Fruit fly (Drosophila melanogaster) whole organism, embryonic: ENCODE data around the gene CG6788.

Source experiments
- Atf6 ChIP-seq: fragments of 200-800 bp; sonication (Bioruptor generic); IDR thresholded peaks from 2 replicates; pipeline ENCODE4 v1.3.6; 2022; ENCODE audit warnings: missing biosample characterization, missing genetic modification characterization
- B-H2 ChIP-seq: fragments of 200-800 bp; sonication (Bioruptor generic); optimal IDR thresholded peaks from 2 replicates; lab custom pipeline; 2018; ENCODE audit warnings: missing biosample characterization, mild to moderate bottlenecking, missing genetic modification characterization
- BEAF-32 ChIP-seq: fragments of 200-800 bp; sonication (Bioruptor generic); optimal IDR thresholded peaks from 3 replicates; lab custom pipeline; 2017; ENCODE audit warnings: missing biosample characterization, missing genetic modification characterization, mild to moderate bottlenecking, moderate library complexity, missing genetic modification reagents
- CG10543 ChIP-seq: fragments of 200-800 bp; sonication (Bioruptor generic); optimal IDR thresholded peaks from 3 replicates; lab custom pipeline; 2017; ENCODE audit warnings: missing biosample characterization, mild to moderate bottlenecking, missing genetic modification characterization, moderate library complexity
- CG10979 ChIP-seq: fragments of 200-800 bp; sonication (Bioruptor generic); optimal IDR thresholded peaks from 2 replicates; lab custom pipeline; 2018; ENCODE audit warnings: missing biosample characterization, mild to moderate bottlenecking, missing genetic modification characterization, moderate library complexity
- CG11398 ChIP-seq: fragments of 200-800 bp; sonication (Bioruptor generic); optimal IDR thresholded peaks from 2 replicates; lab custom pipeline; 2016; ENCODE audit warnings: missing biosample characterization, missing genetic modification characterization
- CG11696 ChIP-seq: fragments of 200-800 bp; sonication (Bioruptor generic); IDR thresholded peaks from 2 replicates; pipeline ENCODE4 v1.3.6; 2022; ENCODE audit warnings: missing biosample characterization, missing genetic modification characterization
- CG13287 ChIP-seq: fragments of 200-800 bp; sonication (Bioruptor generic); IDR thresholded peaks from 2 replicates; pipeline ENCODE4 v1.3.6; 2022; ENCODE audit warnings: missing biosample characterization, missing genetic modification characterization; ENCODE audit not compliant: partially characterized antibody
- CG14014 ChIP-seq: fragments of 200-800 bp; sonication (Bioruptor generic); IDR thresholded peaks from 2 replicates; pipeline ENCODE4 v1.3.6; 2022; ENCODE audit warnings: missing biosample characterization, missing genetic modification characterization
- CG1529 ChIP-seq: fragments of 200-800 bp; sonication (Bioruptor generic); optimal IDR thresholded peaks from 3 replicates; lab custom pipeline; 2018; ENCODE audit warnings: missing biosample characterization, missing genetic modification characterization
- CG16863 ChIP-seq: fragments of 200-800 bp; sonication (Bioruptor generic); optimal IDR thresholded peaks from 3 replicates; lab custom pipeline; 2016; ENCODE audit warnings: missing biosample characterization, missing genetic modification characterization
- CG17186 ChIP-seq: fragments of 200-800 bp; sonication (Bioruptor generic); optimal IDR thresholded peaks from 3 replicates; lab custom pipeline; 2017; ENCODE audit warnings: missing biosample characterization, missing genetic modification reagents, missing genetic modification characterization
- CG17612 ChIP-seq: fragments of 200-800 bp; sonication (Bioruptor generic); IDR thresholded peaks from 2 replicates; pipeline ENCODE4 v1.3.6; 2022; ENCODE audit warnings: missing biosample characterization, missing genetic modification characterization
- CG1792 ChIP-seq: fragments of 200-800 bp; sonication (Bioruptor generic); optimal IDR thresholded peaks from 2 replicates; lab custom pipeline; 2016; ENCODE audit warnings: missing biosample characterization, missing genetic modification characterization
- CG2678 ChIP-seq: fragments of 200-800 bp; sonication (Bioruptor generic); optimal IDR thresholded peaks from 3 replicates; lab custom pipeline; 2019; ENCODE audit warnings: missing biosample characterization, mild to moderate bottlenecking, missing genetic modification characterization, moderate library complexity
- CG32767 ChIP-seq: fragments of 200-800 bp; sonication (Bioruptor generic); IDR thresholded peaks from 2 replicates; pipeline ENCODE4 v1.3.6; 2022; ENCODE audit warnings: missing biosample characterization, missing genetic modification characterization
- CG34376 ChIP-seq: fragments of 200-800 bp; sonication (Bioruptor generic); optimal IDR thresholded peaks from 2 replicates; lab custom pipeline; 2018; ENCODE audit warnings: missing biosample characterization, mild to moderate bottlenecking, missing genetic modification characterization
- CG7372 ChIP-seq: fragments of 200-800 bp; sonication (Bioruptor generic); IDR thresholded peaks from 2 replicates; pipeline ENCODE4 v1.3.6; 2022; ENCODE audit warnings: missing biosample characterization, missing genetic modification characterization
- CG8089 ChIP-seq: fragments of 200-800 bp; sonication (Bioruptor generic); optimal IDR thresholded peaks from 3 replicates; lab custom pipeline; 2016; ENCODE audit warnings: missing biosample characterization, missing genetic modification characterization
- CG9437 ChIP-seq: fragments of 200-800 bp; sonication (Bioruptor generic); optimal IDR thresholded peaks from 2 replicates; lab custom pipeline; 2018; ENCODE audit warnings: missing biosample characterization, mild to moderate bottlenecking, missing genetic modification characterization
- Dek ChIP-seq: fragments of 200-800 bp; sonication (Bioruptor generic); optimal IDR thresholded peaks from 3 replicates; lab custom pipeline; 2019; ENCODE audit warnings: missing biosample characterization, mild to moderate bottlenecking, missing genetic modification characterization, moderate library complexity
- E2f2 ChIP-seq: fragments of 200-800 bp; sonication (Bioruptor generic); IDR thresholded peaks from 2 replicates; pipeline ENCODE4 v1.3.6; 2022; ENCODE audit warnings: missing biosample characterization, missing genetic modification characterization
- Hmr ChIP-seq: fragments of 200-800 bp; sonication (Bioruptor generic); optimal IDR thresholded peaks from 3 replicates; lab custom pipeline; 2017; ENCODE audit warnings: mild to moderate bottlenecking, missing biosample characterization, missing genetic modification reagents, missing genetic modification characterization
- Hr3 ChIP-seq: fragments of 200-800 bp; sonication (Bioruptor generic); optimal IDR thresholded peaks from 3 replicates; lab custom pipeline; 2016; ENCODE audit warnings: missing biosample characterization, missing genetic modification characterization
- Mad ChIP-seq: fragments of 200-800 bp; sonication (Bioruptor generic); optimal IDR thresholded peaks from 2 replicates; lab custom pipeline; 2016; ENCODE audit warnings: missing biosample characterization, missing genetic modification characterization
- NC2β ChIP-seq: fragments of 200-800 bp; sonication (Bioruptor generic); optimal IDR thresholded peaks from 2 replicates; lab custom pipeline; 2016; ENCODE audit warnings: missing biosample characterization, missing genetic modification characterization
- PHDP ChIP-seq: fragments of 200-800 bp; sonication (Bioruptor generic); optimal IDR thresholded peaks from 3 replicates; lab custom pipeline; 2018; ENCODE audit warnings: missing biosample characterization, mild to moderate bottlenecking, missing genetic modification characterization, moderate library complexity
- Ptx1 ChIP-seq: fragments of 200-800 bp; sonication (Bioruptor generic); IDR thresholded peaks from 2 replicates; pipeline ENCODE4 v1.3.6; 2022; ENCODE audit warnings: missing biosample characterization, missing genetic modification characterization
- Rfx ChIP-seq: fragments of 200-800 bp; sonication (Bioruptor generic); IDR thresholded peaks from 2 replicates; pipeline ENCODE4 v1.3.6; 2022; ENCODE audit warnings: missing biosample characterization, missing genetic modification characterization
- Stat92E ChIP-seq, 3 experiments: fragments of >200 bp in 2 of 3; fragments of 200-800 bp in 1 of 3; sonication (Bioruptor generic) in 1 of 3; optimal IDR thresholded peaks; 2 replicates each; lab custom pipeline; 2017 to 2019; ENCODE audit warnings: missing biosample characterization in 3 of 3, missing genetic modification characterization in 3 of 3, mild to moderate bottlenecking in 1 of 3, moderate library complexity in 1 of 3
- Tbp ChIP-seq: fragments of >200 bp; optimal IDR thresholded peaks from 2 replicates; lab custom pipeline; 2018; ENCODE audit warnings: missing biosample characterization, missing genetic modification characterization
- Xrp1 ChIP-seq: fragments of 200-800 bp; sonication (Bioruptor generic); IDR thresholded peaks from 2 replicates; pipeline ENCODE4 v1.3.6; 2022; ENCODE audit warnings: missing biosample characterization, missing genetic modification characterization
- emc ChIP-seq: fragments of 200-800 bp; sonication (Bioruptor generic); optimal IDR thresholded peaks from 2 replicates; lab custom pipeline; 2016; ENCODE audit warnings: missing biosample characterization, missing genetic modification characterization
- gcm2 ChIP-seq: fragments of 200-800 bp; sonication (Bioruptor generic); optimal IDR thresholded peaks from 2 replicates; lab custom pipeline; 2016; ENCODE audit warnings: missing biosample characterization, missing genetic modification characterization
- gt ChIP-seq: fragments of 200-800 bp; sonication (Bioruptor generic); IDR thresholded peaks from 2 replicates; pipeline ENCODE4 v1.3.6; 2022; ENCODE audit warnings: missing biosample characterization, missing genetic modification characterization
- nerfin-1 ChIP-seq: fragments of 200-800 bp; sonication (Bioruptor generic); optimal IDR thresholded peaks from 3 replicates; lab custom pipeline; 2019; ENCODE audit warnings: missing biosample characterization, mild to moderate bottlenecking, missing genetic modification characterization, moderate library complexity
- org-1 ChIP-seq: fragments of 200-800 bp; sonication (Bioruptor generic); optimal IDR thresholded peaks from 2 replicates; lab custom pipeline; 2017; ENCODE audit warnings: missing biosample characterization, missing genetic modification characterization
- pita ChIP-seq: fragments of 200-800 bp; sonication (Bioruptor generic); optimal IDR thresholded peaks from 2 replicates; lab custom pipeline; 2017; ENCODE audit warnings: missing biosample characterization, mild to moderate bottlenecking, missing genetic modification characterization
- ranshi ChIP-seq: fragments of 200-800 bp; sonication (Bioruptor generic); IDR thresholded peaks from 2 replicates; pipeline ENCODE4 v1.3.6; 2022; ENCODE audit warnings: missing biosample characterization, missing genetic modification characterization
- repo ChIP-seq: fragments of 200-800 bp; sonication (Bioruptor generic); optimal IDR thresholded peaks from 2 replicates; lab custom pipeline; 2016; ENCODE audit warnings: missing biosample characterization, missing genetic modification characterization
- sc ChIP-seq, 3 experiments: fragments of >200 bp in 2 of 3; fragments of 200-800 bp in 1 of 3; sonication (Bioruptor generic) in 1 of 3; optimal IDR thresholded peaks; 2 replicates in 2 of 3; 3 replicates in 1 of 3; lab custom pipeline; 2017; ENCODE audit warnings: mild to moderate bottlenecking in 1 of 3, missing biosample characterization in 1 of 3, missing genetic modification characterization in 1 of 3, missing genetic modification reagents in 1 of 3
- slbo ChIP-seq: fragments of 200-800 bp; sonication (Bioruptor generic); IDR thresholded peaks from 2 replicates; pipeline ENCODE4 v1.3.6; 2022; ENCODE audit warnings: missing biosample characterization, missing genetic modification characterization
- ssp ChIP-seq: fragments of 200-800 bp; sonication (Bioruptor generic); IDR thresholded peaks from 2 replicates; pipeline ENCODE4 v1.3.6; 2022; ENCODE audit warnings: missing biosample characterization, missing genetic modification characterization
- sug ChIP-seq: fragments of 200-800 bp; optimal IDR thresholded peaks from 2 replicates; lab custom pipeline; 2019; ENCODE audit warnings: missing biosample characterization, mild to moderate bottlenecking, missing genetic modification characterization, moderate library complexity
- twi ChIP-seq: fragments of 200-800 bp; optimal IDR thresholded peaks from 2 replicates; lab custom pipeline; 2019; ENCODE audit warnings: missing biosample characterization, mild to moderate bottlenecking, missing genetic modification characterization, moderate library complexity
- unc-4 ChIP-seq: fragments of 200-800 bp; sonication (Bioruptor generic); IDR thresholded peaks from 2 replicates; pipeline ENCODE4 v1.3.6; 2022; ENCODE audit warnings: missing biosample characterization, missing genetic modification characterization; ENCODE audit not compliant: partially characterized antibody
- unpg ChIP-seq: fragments of 200-800 bp; sonication (Bioruptor generic); optimal IDR thresholded peaks from 3 replicates; lab custom pipeline; 2018; ENCODE audit warnings: missing biosample characterization, mild to moderate bottlenecking, missing genetic modification characterization, moderate library complexity
- wor ChIP-seq: fragments of 200-800 bp; sonication (Bioruptor generic); IDR thresholded peaks from 2 replicates; pipeline ENCODE4 v1.3.6; 2022; ENCODE audit warnings: missing biosample characterization, missing genetic modification characterization
- z ChIP-seq: fragments of 200-800 bp; sonication (Bioruptor generic); IDR thresholded peaks from 3 replicates; pipeline ENCODE4 v1.3.6; 2022; ENCODE audit warnings: missing biosample characterization, missing genetic modification characterization

The CG6788 gene

dm6 chrX:17880269-17880889 lies 7.6 kb upstream of the CG6788 start (continued):
- TF ChIP-seq gcm2 (GFP tag; lab: Kevin White, UChicago), result peak; percentile 92
- peak; percentile 97 for TF ChIP-seq Ptx1 (GFP tag; lab: Robert Waterston, UW)
- TF ChIP-seq org-1, result peak; percentile 94
- peak; percentile 96 for TF ChIP-seq CG10543
- TF ChIP-seq CG32767 (GFP tag; lab: Robert Waterston, UW), result peak; percentile 92
- TF ChIP-seq NC2β (GFP tag; lab: Kevin White, UChicago), result peak; percentile 87
- TF ChIP-seq Stat92E (GFP tag; optimal IDR thresholded peaks at IDR 0.05; lab: Kevin White, UChicago), result peak in 1 of 3 experiments; percentile 84
- peak; percentile 89 for TF ChIP-seq B-H2 (GFP tag; lab: Kevin White, UChicago)
- TF ChIP-seq twi (tag; lab: Kevin White, UChicago), result peak; percentile 90
- peak; percentile 76 for TF ChIP-seq CG11696 (GFP tag; lab: Robert Waterston, UW)
- peak; percentile 94 for TF ChIP-seq Xrp1
- peak; percentile 98 for TF ChIP-seq Rfx (GFP tag; lab: Robert Waterston, UW)
- TF ChIP-seq Dek, result peak; percentile 95
- peak; percentile 92 for TF ChIP-seq sug
- peak; percentile 86 for TF ChIP-seq ssp
- peak; percentile 96 for TF ChIP-seq PHDP
- TF ChIP-seq emc (GFP tag; lab: Kevin White, UChicago), result peak; percentile 79
- TF ChIP-seq CG2678 (tag; lab: Kevin White, UChicago), result peak; percentile 96
- TF ChIP-seq CG17186 (GFP tag; lab: Kevin White, UChicago), result peak; percentile 55
- peak; percentile 97 for TF ChIP-seq unpg (GFP tag; lab: Kevin White, UChicago)
- peak; percentile 85 for TF ChIP-seq CG10979
- TF ChIP-seq nerfin-1 (tag; lab: Kevin White, UChicago), result peak; percentile 84
- TF ChIP-seq Tbp, result no peak
- TF ChIP-seq CG16863 (GFP tag; lab: Kevin White, UChicago), result peak; percentile 95
- TF ChIP-seq sc (optimal IDR thresholded peaks at IDR 0.05; lab: Kevin White, UChicago), result no peak
- peak; percentile 88 for TF ChIP-seq sc (GFP tag; optimal IDR thresholded peaks at IDR 0.05; lab: Kevin White, UChicago)
- peak; percentile 95 for TF ChIP-seq Mad
- peak; percentile 87 for TF ChIP-seq CG11398 (GFP tag; lab: Kevin White, UChicago)
- TF ChIP-seq BEAF-32, result peak; percentile 11
- TF ChIP-seq Hr3, result peak; percentile 93
- TF ChIP-seq CG14014, result peak; percentile 97
- 0 out of 3 replicates have a peak, but pooled peaks have one; percentile 20 for TF ChIP-seq z
- TF ChIP-seq slbo (GFP tag; lab: Robert Waterston, UW), result peak; percentile 98
- TF ChIP-seq CG13287 (GFP tag; lab: Robert Waterston, UW), result no peak; the same call in 1 of the 2 replicates
- no peak for TF ChIP-seq pita
- peak; percentile 89 for TF ChIP-seq CG9437 (GFP tag; lab: Kevin White, UChicago)
- peak; percentile 92 for TF ChIP-seq CG17612 (GFP tag; lab: Robert Waterston, UW)
- peak; percentile 78 for TF ChIP-seq repo
- peak; percentile 96 for TF ChIP-seq Hmr (GFP tag; lab: Kevin White, UChicago)
- peak; percentile 84 for TF ChIP-seq CG8089
- TF ChIP-seq ranshi (GFP tag; lab: Robert Waterston, UW), result peak; percentile 95
- peak; percentile 82 for TF ChIP-seq CG34376 (GFP tag; lab: Kevin White, UChicago)
- peak; percentile 95 for TF ChIP-seq CG7372 (GFP tag; lab: Robert Waterston, UW)
- peak; percentile 94 for TF ChIP-seq CG1529 (GFP tag; lab: Kevin White, UChicago)
- peak; percentile 96 for TF ChIP-seq Atf6 (GFP tag; lab: Robert Waterston, UW)
- TF ChIP-seq wor, result peak; percentile 90
- peak; percentile 81 for TF ChIP-seq CG1792 (GFP tag; lab: Kevin White, UChicago)
- peak; percentile 80 for TF ChIP-seq E2f2
- TF ChIP-seq unc-4, result no peak
- peak; percentile 79 for TF ChIP-seq gt
